Worm (Caenorhabditis elegans) whole organism, early embryonic: ENCODE measurements around the gene rps-13.
A peak's percentile ranks its signal among the peaks of the same experiment; 100 is the strongest.

Experiments
- B0310.2 ChIP-seq: sonication (generic microtip); optimal IDR thresholded peaks from 2 replicates; lab custom pipeline; 2016; ENCODE audit warnings: mild to moderate bottlenecking, missing genetic modification characterization, missing compliant biosample characterization
- F13C5.2 ChIP-seq: sonication (generic microtip); optimal IDR thresholded peaks from 2 replicates; lab custom pipeline; 2017; ENCODE audit warnings: mild to moderate bottlenecking, missing genetic modification characterization, inconsistent platforms, missing compliant biosample characterization
- aly-1 ChIP-seq: sonication (generic microtip); optimal IDR thresholded peaks from 2 replicates; lab custom pipeline; 2016; ENCODE audit warnings: missing genetic modification characterization, missing compliant biosample characterization
- ama-1 ChIP-seq: fragments of 150-350 bp; optimal IDR thresholded peaks from 2 replicates; lab custom pipeline; 2014
- ceh-13 ChIP-seq: fragments of 200-800 bp; sonication (Bioruptor generic); optimal IDR thresholded peaks from 2 replicates; lab custom pipeline; 2018; ENCODE audit warnings: mild to moderate bottlenecking, missing genetic modification characterization, missing compliant biosample characterization
- ceh-36 ChIP-seq: sonication (generic microtip); optimal IDR thresholded peaks from 2 replicates; lab custom pipeline; 2016; ENCODE audit warnings: missing genetic modification characterization, inconsistent platforms, missing compliant biosample characterization
- ets-7 ChIP-seq: sonication (generic microtip); optimal IDR thresholded peaks from 2 replicates; lab custom pipeline; 2016; ENCODE audit warnings: missing genotype, missing genetic modification characterization, missing compliant biosample characterization
- flt-1 ChIP-seq: fragments of 200-800 bp; sonication (Bioruptor generic); IDR thresholded peaks from 2 replicates; pipeline ENCODE4 v1.3.6; 2022; ENCODE audit warnings: missing genetic modification characterization, missing compliant biosample characterization
- hmbx-1 ChIP-seq: sonication (generic microtip); optimal IDR thresholded peaks from 2 replicates; lab custom pipeline; 2016; ENCODE audit warnings: mild to moderate bottlenecking, missing genetic modification characterization, missing compliant biosample characterization
- hmg-4 ChIP-seq: fragments of 200-800 bp; sonication (Bioruptor generic); optimal IDR thresholded peaks from 2 replicates; lab custom pipeline; 2018; ENCODE audit warnings: mild to moderate bottlenecking, missing genetic modification characterization, missing compliant biosample characterization
- hnd-1 ChIP-seq: sonication (generic microtip); optimal IDR thresholded peaks from 2 replicates; lab custom pipeline; 2016; ENCODE audit warnings: missing genetic modification characterization, missing compliant biosample characterization
- pes-1 ChIP-seq: fragments of 200-800 bp; sonication (Bioruptor generic); IDR thresholded peaks from 2 replicates; pipeline ENCODE4 v1.3.6; 2022; ENCODE audit warnings: missing genetic modification reagents, missing genetic modification characterization, missing compliant biosample characterization
- scrt-1 ChIP-seq: fragments of 200-800 bp; sonication (Bioruptor generic); IDR thresholded peaks from 2 replicates; pipeline ENCODE4 v1.3.6; 2022; ENCODE audit warnings: missing genetic modification characterization, missing compliant biosample characterization
- sea-1 ChIP-seq: fragments of 200-800 bp; sonication (Bioruptor generic); conservative IDR thresholded peaks from 2 replicates; pipeline ENCODE4 v1.3.6; 2022; ENCODE audit warnings: missing genetic modification characterization, missing compliant biosample characterization
- tbx-11 ChIP-seq: fragments of 200-800 bp; sonication (Bioruptor generic); IDR thresholded peaks from 2 replicates; pipeline ENCODE4 v1.3.6; 2022; ENCODE audit warnings: missing genetic modification characterization, missing compliant biosample characterization
- tbx-37 ChIP-seq: fragments of 200-800 bp; sonication (Bioruptor generic); conservative IDR thresholded peaks from 2 replicates; pipeline ENCODE4 v1.3.6; 2022; ENCODE audit warnings: missing genetic modification reagents, missing genetic modification characterization, missing compliant biosample characterization
- tra-4 ChIP-seq: sonication (generic microtip); optimal IDR thresholded peaks from 2 replicates; lab custom pipeline; 2017; ENCODE audit warnings: missing genetic modification characterization, missing compliant biosample characterization

rps-13 gene

DNA sequence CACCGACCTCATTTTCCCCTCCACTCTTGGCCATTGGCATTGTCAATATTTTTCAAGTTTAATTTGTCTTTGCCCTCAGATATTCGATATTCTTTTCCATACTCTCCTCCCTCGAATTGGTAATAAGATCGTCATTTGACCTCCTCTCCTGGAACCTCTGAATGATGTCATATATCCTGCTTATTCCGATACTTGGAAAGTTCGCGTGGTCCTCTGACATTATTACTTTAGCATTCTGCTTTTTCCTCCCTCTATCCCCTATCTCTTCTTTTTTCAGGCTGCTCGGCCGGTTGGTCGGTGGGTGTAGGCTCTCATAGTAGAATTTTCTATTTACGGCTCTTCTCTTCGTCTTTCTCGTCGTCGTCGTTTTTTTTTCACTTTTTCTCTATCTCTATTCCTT is 22.3 kb downstream of the rps-13 start:
- TF ChIP-seq ama-1 (no peak), pes-1 (GFP tag; lab: Robert Waterston, UW) (no peak), flt-1 (GFP tag; lab: Robert Waterston, UW) (no peak), sea-1 (GFP tag; lab: Robert Waterston, UW) (no peak), tra-4 (tag; lab: Kevin White, UChicago) (no peak), ceh-36 (tag; lab: Kevin White, UChicago) (no peak), ets-7 (tag; lab: Kevin White, UChicago) (no peak), F13C5.2 (tag; lab: Kevin White, UChicago) (no peak), scrt-1 (GFP tag; lab: Robert Waterston, UW) (no peak), tbx-37 (GFP tag; lab: Robert Waterston, UW) (no peak), B0310.2 (tag; lab: Kevin White, UChicago) (no peak), aly-1 (no peak), hmbx-1 (no peak)

DNA sequence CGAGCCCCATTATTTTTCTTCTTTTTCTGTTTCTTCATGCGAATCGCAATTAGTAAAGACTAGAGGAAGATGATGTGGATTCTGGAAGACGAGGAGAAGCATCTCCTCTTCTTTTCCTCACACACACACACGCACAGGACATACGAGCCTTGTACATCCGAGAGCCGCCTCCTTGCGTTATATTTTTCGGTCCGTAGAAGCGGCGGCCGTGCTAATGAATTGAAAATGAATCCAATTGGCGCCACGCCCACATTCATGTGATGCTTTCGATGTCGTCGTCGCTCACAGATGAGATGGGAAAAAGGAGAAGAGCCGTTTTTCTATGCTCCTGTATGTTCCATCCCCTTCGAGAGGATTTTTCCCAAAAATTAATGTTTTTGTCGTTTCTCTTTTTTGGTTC is 23.4 kb downstream of the rps-13 start:
- no peak for TF ChIP-seq hmbx-1
- TF ChIP-seq hnd-1 (tag; lab: Kevin White, UChicago) = no peak
- TF ChIP-seq pes-1 (GFP tag; lab: Robert Waterston, UW) = no peak

DNA sequence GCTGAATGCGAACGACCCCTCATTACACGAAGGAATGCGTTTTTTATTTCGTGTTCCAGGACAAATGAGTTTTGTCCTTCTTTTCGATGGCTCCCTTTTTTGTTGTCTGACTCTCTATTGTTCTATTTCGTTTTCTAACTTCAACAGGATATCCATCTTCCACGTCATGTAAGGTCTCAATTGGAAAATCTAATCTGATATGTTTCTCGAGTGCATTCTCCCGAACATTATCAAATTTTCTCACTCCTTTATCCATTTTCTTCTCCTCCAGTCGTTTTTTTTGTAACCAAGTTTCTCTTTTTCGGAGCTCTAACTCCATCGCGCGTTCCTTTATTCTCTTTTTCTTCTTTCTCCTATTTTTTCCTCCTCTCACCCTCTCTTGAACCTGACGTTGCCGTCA is 24.4 kb downstream of the rps-13 start:
- TF ChIP-seq sea-1 (GFP tag; lab: Robert Waterston, UW) = no peak

DNA sequence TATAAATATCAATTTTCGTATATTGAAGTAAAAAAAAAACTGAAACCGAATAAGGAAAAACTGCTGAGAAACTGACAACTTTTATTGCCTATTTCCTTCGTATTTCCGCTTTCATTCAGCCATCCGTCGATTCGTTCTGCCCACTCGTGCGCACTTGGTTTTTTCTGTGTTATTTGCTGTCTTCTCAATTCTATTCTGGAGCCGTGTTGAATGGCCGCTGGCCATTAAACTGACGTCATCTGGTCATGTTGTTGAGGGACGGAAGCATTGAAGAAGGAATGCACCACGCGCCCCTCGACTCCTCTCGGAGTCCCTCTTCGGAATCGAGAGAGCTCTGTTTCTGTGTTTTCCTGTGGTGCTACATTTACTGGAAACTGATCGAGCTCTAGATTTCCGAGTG is 26.2 kb downstream of the rps-13 start:
- TF ChIP-seq B0310.2 (tag; lab: Kevin White, UChicago) = no peak
- TF ChIP-seq ets-7 (tag; lab: Kevin White, UChicago) = no peak
- no peak for TF ChIP-seq scrt-1 (GFP tag; lab: Robert Waterston, UW)
- no peak for TF ChIP-seq tra-4 (tag; lab: Kevin White, UChicago)
- TF ChIP-seq tbx-37 (GFP tag; lab: Robert Waterston, UW) = no peak
- no peak for TF ChIP-seq pes-1 (GFP tag; lab: Robert Waterston, UW)
- TF ChIP-seq ama-1 = no peak
- no peak for TF ChIP-seq hmbx-1
- no peak for TF ChIP-seq hmg-4 (GFP tag; lab: Kevin White, UChicago)
- no peak for TF ChIP-seq aly-1
- TF ChIP-seq tbx-11 = no peak
- no peak for TF ChIP-seq ceh-36 (tag; lab: Kevin White, UChicago)
- TF ChIP-seq F13C5.2 (tag; lab: Kevin White, UChicago) = no peak

DNA sequence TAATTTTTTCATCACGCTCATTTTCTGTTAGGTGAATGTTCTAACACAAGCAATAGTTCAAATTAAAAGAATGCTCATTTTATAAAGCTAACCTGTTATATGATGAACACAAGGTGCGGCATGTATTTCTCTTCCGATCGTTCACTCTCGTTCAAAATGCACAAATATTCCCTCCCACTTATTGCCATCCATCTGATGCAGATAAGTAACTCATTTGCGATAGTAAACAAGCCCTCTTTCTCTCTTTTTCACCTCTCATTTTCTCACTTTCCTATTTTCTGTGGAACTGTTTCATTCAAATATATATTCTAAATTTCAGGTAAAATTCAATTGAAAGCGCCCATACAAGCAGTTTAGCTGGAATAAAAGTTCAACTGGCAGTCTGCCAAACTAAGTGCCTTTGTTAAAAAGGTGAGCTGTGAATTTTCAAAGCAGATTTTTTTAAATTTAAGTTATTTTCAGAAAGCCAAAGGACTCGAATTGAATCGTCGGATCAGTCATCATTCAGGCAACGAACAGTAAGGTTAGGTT is 28.8 kb downstream of the rps-13 start, which contains the start of the genes trmt-10C.2 and C56G2.22:
Gene trmt-10C.2, plus strand, starts transcription at position 314 of the 531 bp plus-strand sequence.
Gene C56G2.22, plus strand, starts transcription at position 481 of the 531 bp plus-strand sequence.
- TF ChIP-seq tbx-37 (GFP tag; lab: Robert Waterston, UW) (no peak), flt-1 (GFP tag; lab: Robert Waterston, UW) (no peak), ama-1 (no peak), hmg-4 (GFP tag; lab: Kevin White, UChicago) (no peak), F13C5.2 (tag; lab: Kevin White, UChicago) (no peak), hmbx-1 (no peak), ceh-36 (tag; lab: Kevin White, UChicago) (no peak), hnd-1 (tag; lab: Kevin White, UChicago) (no peak), tbx-11 (no peak), aly-1 (no peak), pes-1 (GFP tag; lab: Robert Waterston, UW) (no peak), ets-7 (tag; lab: Kevin White, UChicago) (no peak), B0310.2 (tag; lab: Kevin White, UChicago) (no peak), sea-1 (GFP tag; lab: Robert Waterston, UW) (no peak), tra-4 (tag; lab: Kevin White, UChicago) (no peak), ceh-13 (no peak)

DNA sequence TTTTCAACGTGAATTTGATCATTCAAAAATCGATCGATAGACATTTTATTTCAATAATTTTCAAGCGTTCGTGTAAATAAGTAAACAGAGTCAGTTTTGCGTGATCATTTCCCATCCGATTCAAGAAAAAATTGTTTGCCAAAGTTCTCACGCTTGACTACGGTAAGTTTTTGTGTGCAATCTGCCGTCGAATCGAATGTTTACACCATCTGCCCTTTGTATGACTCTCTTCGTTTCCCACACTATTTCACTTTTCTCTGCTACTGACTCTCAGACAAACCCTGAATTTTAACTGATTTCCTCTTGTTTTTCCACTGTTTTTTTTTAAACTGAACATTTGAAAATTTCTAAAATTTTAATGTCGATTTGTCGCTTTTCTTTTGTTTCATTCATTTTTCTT is 30.1 kb downstream of the rps-13 start:
- TF ChIP-seq aly-1 (no peak), F13C5.2 (tag; lab: Kevin White, UChicago) (peak; percentile 86)

DNA sequence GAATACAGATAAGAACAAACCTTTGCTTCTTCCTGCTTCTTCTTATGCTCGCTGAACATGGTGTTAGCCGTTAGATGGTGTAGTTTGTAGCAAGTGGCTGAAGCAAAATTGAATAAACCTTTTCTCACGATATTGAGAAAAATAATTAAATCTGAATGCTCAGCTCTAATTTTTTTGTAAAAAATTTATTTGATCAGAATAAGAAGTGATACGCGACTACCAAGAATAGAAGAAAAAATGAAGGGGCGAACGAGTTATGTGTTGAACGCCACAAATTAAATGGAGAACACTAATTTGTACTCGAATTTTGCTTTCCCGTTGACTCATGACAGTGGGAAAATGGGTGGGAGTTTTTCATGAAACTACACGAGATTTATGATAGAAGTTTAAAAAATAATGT is 31.6 kb downstream of the rps-13 start, which contains the start of gene C56G2.9:
Gene C56G2.9, minus strand, starts transcription at position 101 of the 400 bp plus-strand sequence.
- no peak for TF ChIP-seq pes-1 (GFP tag; lab: Robert Waterston, UW)
- TF ChIP-seq tra-4 (tag; lab: Kevin White, UChicago) = no peak
- no peak for TF ChIP-seq F13C5.2 (tag; lab: Kevin White, UChicago)
- TF ChIP-seq scrt-1 (GFP tag; lab: Robert Waterston, UW) = no peak
- TF ChIP-seq ets-7 (tag; lab: Kevin White, UChicago) = no peak
- TF ChIP-seq ceh-13 = no peak
- no peak for TF ChIP-seq tbx-11
- no peak for TF ChIP-seq hmg-4 (GFP tag; lab: Kevin White, UChicago)
- TF ChIP-seq hnd-1 (tag; lab: Kevin White, UChicago) = no peak
- TF ChIP-seq sea-1 (GFP tag; lab: Robert Waterston, UW) = no peak
- TF ChIP-seq tbx-37 (GFP tag; lab: Robert Waterston, UW) = no peak
- no peak for TF ChIP-seq B0310.2 (tag; lab: Kevin White, UChicago)
- no peak for TF ChIP-seq hmbx-1
- no peak for TF ChIP-seq ama-1

DNA sequence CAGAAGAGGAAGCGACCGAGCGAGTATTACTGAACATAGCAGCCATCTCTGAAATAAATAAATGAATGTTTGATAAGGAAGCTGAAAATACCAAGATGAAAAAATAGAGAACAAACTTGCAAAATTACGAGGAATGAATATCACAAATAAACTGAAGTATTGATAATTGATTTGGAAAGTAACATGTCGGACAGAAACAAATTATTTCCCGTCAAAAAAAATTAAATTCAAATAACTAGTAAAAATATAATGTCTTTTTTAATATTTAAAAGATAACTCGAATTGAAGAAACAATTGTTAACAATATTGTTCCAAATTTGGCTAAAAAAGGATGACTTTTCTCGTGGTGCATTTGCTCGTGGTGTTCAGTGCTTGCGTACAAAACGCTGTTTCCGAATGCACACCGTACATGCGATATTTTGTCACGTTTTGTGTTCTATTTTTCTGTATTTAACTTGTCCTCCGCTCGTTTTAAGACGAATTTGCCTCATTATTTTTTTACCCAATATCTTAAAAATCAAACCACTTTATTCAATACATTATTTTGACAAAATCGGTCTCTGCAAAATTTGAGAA is 32.8 kb downstream of the rps-13 start, which contains the start of gene rpn-13:
Gene rpn-13, minus strand, starts transcription at position 51 of the 576 bp plus-strand sequence.
- no peak for TF ChIP-seq ama-1
- TF ChIP-seq F13C5.2 (tag; lab: Kevin White, UChicago) = peak; percentile 71
- TF ChIP-seq tbx-11 = no peak
